Worm (Caenorhabditis elegans) whole organism, young adult: ENCODE measurements around the gene swp-1.

Experiments
- C17E4.6 ChIP-seq: fragments of 200-800 bp; sonication (Bioruptor generic); IDR thresholded peaks from 2 replicates; pipeline ENCODE4 v1.3.6; 2022; ENCODE audit warnings: missing genetic modification reagents, missing genetic modification characterization, missing compliant biosample characterization
- F22D6.2 ChIP-seq: sonication (generic microtip); optimal IDR thresholded peaks from 2 replicates; lab custom pipeline; 2016; ENCODE audit warnings: mild to moderate bottlenecking, missing genetic modification characterization, missing compliant biosample characterization
- F23B12.7 ChIP-seq: sonication (generic microtip); optimal IDR thresholded peaks from 2 replicates; lab custom pipeline; 2017; ENCODE audit warnings: missing genetic modification characterization, mild to moderate bottlenecking, missing compliant biosample characterization, antibody characterized with exemption, moderate library complexity; ENCODE audit not compliant: insufficient read depth
- F39B2.1 ChIP-seq: fragments of 200-800 bp; sonication (Bioruptor generic); IDR thresholded peaks from 2 replicates; pipeline ENCODE4 v1.3.6; 2022; ENCODE audit warnings: missing genetic modification reagents, missing genetic modification characterization, missing compliant biosample characterization
- T26A5.8 ChIP-seq: sonication (generic microtip); optimal IDR thresholded peaks from 2 replicates; lab custom pipeline; 2016; ENCODE audit warnings: missing genetic modification characterization, missing compliant biosample characterization
- Y53F4B.3 ChIP-seq: fragments of 200-800 bp; sonication (Bioruptor generic); IDR thresholded peaks from 2 replicates; pipeline ENCODE4 v1.3.6; 2022; ENCODE audit warnings: missing genetic modification reagents, missing genetic modification characterization, missing compliant biosample characterization
- Y56A3A.18 ChIP-seq: fragments of 200-800 bp; sonication (Bioruptor generic); IDR thresholded peaks from 2 replicates; pipeline ENCODE4 v1.3.6; 2022; ENCODE audit warnings: missing genetic modification reagents, missing genetic modification characterization, missing compliant biosample characterization
- Y79H2A.3 ChIP-seq: fragments of 200-800 bp; sonication (Bioruptor generic); conservative IDR thresholded peaks from 2 replicates; pipeline ENCODE4 v1.3.6; 2022; ENCODE audit warnings: missing genetic modification reagents, missing genetic modification characterization, missing compliant biosample characterization
- aptf-2 ChIP-seq: fragments of 200-800 bp; sonication (Bioruptor generic); conservative IDR thresholded peaks from 2 replicates; pipeline ENCODE4 v1.3.6; 2022; ENCODE audit warnings: missing genetic modification reagents, missing genetic modification characterization, missing compliant biosample characterization
- aptf-3 ChIP-seq: fragments of 200-800 bp; sonication (Bioruptor generic); IDR thresholded peaks from 2 replicates; pipeline ENCODE4 v1.3.6; 2022; ENCODE audit warnings: missing genetic modification characterization, missing compliant biosample characterization
- bed-2 ChIP-seq: fragments of 200-800 bp; sonication (Bioruptor generic); IDR thresholded peaks from 2 replicates; pipeline ENCODE4 v1.3.6; 2022; ENCODE audit warnings: missing genetic modification reagents, missing genetic modification characterization, missing compliant biosample characterization
- ceh-58 ChIP-seq: fragments of 200-800 bp; sonication (Bioruptor generic); IDR thresholded peaks from 2 replicates; pipeline ENCODE4 v1.3.6; 2022; ENCODE audit warnings: missing genetic modification characterization, missing compliant biosample characterization
- die-1 ChIP-seq: sonication (generic microtip); optimal IDR thresholded peaks from 2 replicates; lab custom pipeline; 2016; ENCODE audit warnings: missing genotype, mild to moderate bottlenecking, missing genetic modification characterization, missing compliant biosample characterization
- egl-44 ChIP-seq: fragments of 200-800 bp; sonication (Bioruptor generic); IDR thresholded peaks from 2 replicates; pipeline ENCODE4 v1.3.6; 2022; ENCODE audit warnings: missing genetic modification reagents, missing genetic modification characterization, missing compliant biosample characterization
- egrh-3 ChIP-seq: fragments of 200-800 bp; sonication (Bioruptor generic); IDR thresholded peaks from 2 replicates; pipeline ENCODE4 v1.3.6; 2022; ENCODE audit warnings: missing genetic modification reagents, missing genetic modification characterization, missing compliant biosample characterization
- him-1 ChIP-seq: sonication (generic microtip); optimal IDR thresholded peaks from 2 replicates; lab custom pipeline; 2016; ENCODE audit warnings: missing genotype, missing genetic modification reagents, missing genetic modification characterization, missing compliant biosample characterization
- hlh-12 ChIP-seq: sonication (generic microtip); optimal IDR thresholded peaks from 2 replicates; lab custom pipeline; 2016; ENCODE audit warnings: missing genetic modification characterization, missing compliant biosample characterization
- hmg-1.2 ChIP-seq: fragments of 200-800 bp; sonication (Bioruptor generic); IDR thresholded peaks from 2 replicates; pipeline ENCODE4 v1.3.6; 2022; ENCODE audit warnings: missing genetic modification reagents, missing genetic modification characterization, missing compliant biosample characterization
- hrde-1 ChIP-seq: sonication (generic microtip); optimal IDR thresholded peaks from 2 replicates; lab custom pipeline; 2016; ENCODE audit warnings: missing genetic modification characterization, mild to moderate bottlenecking, missing compliant biosample characterization, moderate library complexity, missing genotype, missing genetic modification reagents, borderline replicate concordance
- lsl-1 ChIP-seq: fragments of 200-800 bp; sonication (Bioruptor generic); optimal IDR thresholded peaks from 2 replicates; lab custom pipeline; 2018; ENCODE audit warnings: mild to moderate bottlenecking, missing genetic modification characterization, moderate library complexity, missing compliant biosample characterization
- lsy-27 ChIP-seq: sonication (generic microtip); optimal IDR thresholded peaks from 2 replicates; lab custom pipeline; 2017; ENCODE audit warnings: missing genetic modification characterization, mild to moderate bottlenecking, missing compliant biosample characterization, antibody characterized with exemption, missing genotype, borderline replicate concordance; ENCODE audit not compliant: insufficient read depth
- mcd-1 ChIP-seq: fragments of 200-800 bp; sonication (Bioruptor generic); IDR thresholded peaks from 2 replicates; pipeline ENCODE4 v1.3.6; 2022; ENCODE audit warnings: missing genetic modification reagents, missing genetic modification characterization, missing compliant biosample characterization
- nfya-2 ChIP-seq: fragments of 200-800 bp; sonication (Bioruptor generic); IDR thresholded peaks from 2 replicates; pipeline ENCODE4 v1.3.6; 2022; ENCODE audit warnings: missing genetic modification reagents, missing genetic modification characterization, missing compliant biosample characterization
- rec-8 ChIP-seq, 2 experiments: sonication (generic microtip); optimal IDR thresholded peaks; 2 replicates each; lab custom pipeline; 2016; ENCODE audit warnings: mild to moderate bottlenecking in 2 of 2, missing genetic modification characterization in 2 of 2, missing genetic modification reagents in 2 of 2, missing genotype in 2 of 2, missing biosample characterization in 1 of 2, missing compliant biosample characterization in 1 of 2, moderate library complexity in 1 of 2
- rpc-1 ChIP-seq, 2 experiments: fragments of 150-350 bp in 1 of 2; sonication (generic microtip) in 1 of 2; optimal IDR thresholded peaks; 2 replicates each; lab custom pipeline; 2014 to 2018; ENCODE audit warnings: missing biosample characterization in 1 of 2, missing genetic modification characterization in 1 of 2, missing genetic modification reagents in 1 of 2, missing genotype in 1 of 2
- sea-2 ChIP-seq: fragments of 200-800 bp; sonication (Bioruptor generic); IDR thresholded peaks from 2 replicates; pipeline ENCODE4 v1.3.6; 2022; ENCODE audit warnings: missing genetic modification characterization, missing compliant biosample characterization
- snpc-1.1 ChIP-seq: sonication (generic microtip); optimal IDR thresholded peaks from 2 replicates; lab custom pipeline; 2017; ENCODE audit warnings: missing genetic modification characterization, mild to moderate bottlenecking, missing compliant biosample characterization, antibody characterized with exemption, moderate library complexity, missing genotype, missing genetic modification reagents; ENCODE audit not compliant: insufficient read depth
- snpc-3.4 ChIP-seq: sonication (generic microtip); optimal IDR thresholded peaks from 2 replicates; lab custom pipeline; 2017; ENCODE audit warnings: missing genetic modification characterization, mild to moderate bottlenecking, missing compliant biosample characterization, antibody characterized with exemption, moderate library complexity, missing genotype, missing genetic modification reagents
- snpc-4 ChIP-seq, 5 experiments: fragments of 150-350 bp in 1 of 5; sonication (generic microtip) in 4 of 5; optimal IDR thresholded peaks; 2 replicates each; lab custom pipeline; 2014 to 2018; ENCODE audit warnings: missing genetic modification characterization in 5 of 5, missing biosample characterization in 3 of 5, antibody characterized with exemption in 2 of 5, mild to moderate bottlenecking in 2 of 5, missing compliant biosample characterization in 2 of 5, missing genotype in 2 of 5, moderate library complexity in 2 of 5, missing genetic modification reagents in 1 of 5
- sptf-2 ChIP-seq: fragments of 200-800 bp; sonication (Bioruptor generic); optimal IDR thresholded peaks from 2 replicates; lab custom pipeline; 2018; ENCODE audit warnings: mild to moderate bottlenecking, missing genetic modification characterization, missing compliant biosample characterization
- unc-130 ChIP-seq: sonication (generic microtip); optimal IDR thresholded peaks from 2 replicates; lab custom pipeline; 2016; ENCODE audit warnings: missing genetic modification reagents, missing genetic modification characterization, missing compliant biosample characterization
- ztf-22 ChIP-seq: fragments of 200-800 bp; sonication (Bioruptor generic); optimal IDR thresholded peaks from 2 replicates; lab custom pipeline; 2018; ENCODE audit warnings: mild to moderate bottlenecking, missing genetic modification characterization, moderate library complexity, missing compliant biosample characterization
- ztf-26 ChIP-seq: sonication (generic microtip); optimal IDR thresholded peaks from 2 replicates; lab custom pipeline; 2017; ENCODE audit warnings: missing genetic modification characterization, missing compliant biosample characterization

swp-1 gene

ce11 chrIII:5750503-5750902 is 45.2 kb upstream of the swp-1 start:
- TF ChIP-seq sptf-2: no peak
- TF ChIP-seq Y56A3A.18 (GFP tag; lab: Robert Waterston, UW): no peak
- TF ChIP-seq him-1 (tag; lab: Kevin White, UChicago): no peak
- TF ChIP-seq mcd-1 (GFP tag; lab: Robert Waterston, UW): no peak
- no peak for TF ChIP-seq die-1 (tag; lab: Kevin White, UChicago)
- TF ChIP-seq ztf-26: no peak
- no peak for TF ChIP-seq Y53F4B.3
- no peak for TF ChIP-seq lsl-1
- no peak for TF ChIP-seq sea-2 (GFP tag; lab: Robert Waterston, UW)
- TF ChIP-seq rpc-1 (optimal IDR thresholded peaks at IDR 0.05; lab: Kevin White, UChicago): no peak
- TF ChIP-seq rpc-1 (tag; optimal IDR thresholded peaks at IDR 0.05; lab: Kevin White, UChicago): no peak
- no peak for TF ChIP-seq hrde-1 (tag; lab: Kevin White, UChicago)
- TF ChIP-seq F22D6.2 (tag; lab: Kevin White, UChicago): no peak
- no peak for TF ChIP-seq hlh-12 (tag; lab: Kevin White, UChicago)
- no peak for TF ChIP-seq snpc-3.4 (tag; lab: Kevin White, UChicago)
- TF ChIP-seq F23B12.7 (tag; lab: Kevin White, UChicago): no peak
- TF ChIP-seq ztf-22: no peak
- TF ChIP-seq hmg-1.2 (GFP tag; lab: Robert Waterston, UW): no peak

- TF ChIP-seq aptf-3 (GFP tag; lab: Robert Waterston, UW) (no peak), snpc-1.1 (peak; percentile 70), snpc-4 (GFP tag; optimal IDR thresholded peaks at IDR 0.05; lab: Kevin White, UChicago) (no peak), snpc-4 (tag; optimal IDR thresholded peaks at IDR 0.05; lab: Kevin White, UChicago) (peak in 3 of 4 experiments; percentile 70 to 90 (median 90)), bed-2 (GFP tag; lab: Robert Waterston, UW) (no peak), unc-130 (no peak), rec-8 (tag; optimal IDR thresholded peaks at IDR 0.05; lab: Kevin White, UChicago) (no peak)
Measured at ce11 chrIII:5748360-5748759, 43.0 kb upstream of the swp-1 start.

- no peak for TF ChIP-seq Y79H2A.3 (GFP tag; lab: Robert Waterston, UW)
- no peak for TF ChIP-seq lsl-1
- no peak for TF ChIP-seq nfya-2 (GFP tag; lab: Robert Waterston, UW)
- no peak for TF ChIP-seq T26A5.8 (tag; lab: Kevin White, UChicago)
- no peak for TF ChIP-seq F39B2.1 (GFP tag; lab: Robert Waterston, UW)
- no peak for TF ChIP-seq rpc-1 (optimal IDR thresholded peaks at IDR 0.05; lab: Kevin White, UChicago)
- TF ChIP-seq rpc-1 (tag; optimal IDR thresholded peaks at IDR 0.05; lab: Kevin White, UChicago): no peak
- TF ChIP-seq C17E4.6 (GFP tag; lab: Robert Waterston, UW): no peak
- TF ChIP-seq, all 124 proteins: peak for 0
Measured at ce11 chrIII:5747185-5747584, 41.9 kb upstream of the swp-1 start, which contains the start of gene B0244.4. Gene B0244.4, plus strand, starts transcription at chrIII:5747485.

ce11 chrIII:5744579-5744978 is 39.3 kb upstream of the swp-1 start, which contains the start of gene B0244.5:
Gene B0244.5, plus strand, starts transcription at chrIII:5744879.
- TF ChIP-seq aptf-2 (GFP tag; lab: Robert Waterston, UW) (no peak), him-1 (tag; lab: Kevin White, UChicago) (no peak), rec-8 (tag; optimal IDR thresholded peaks at IDR 0.05; lab: Kevin White, UChicago) (no peak), egl-44 (no peak), lsy-27 (tag; lab: Kevin White, UChicago) (no peak), egrh-3 (GFP tag; lab: Robert Waterston, UW) (no peak), ceh-58 (no peak)
